Fruit fly (Drosophila melanogaster) whole organism, pupa: ENCODE measurements around the gene Uqcc1.

Source experiments
- CG10348 ChIP-seq: fragments of 200-800 bp; sonication (Bioruptor generic); IDR thresholded peaks from 2 replicates; pipeline ENCODE4 v1.3.6; 2022; ENCODE audit warnings: missing biosample characterization, missing genetic modification characterization
- CG12605 ChIP-seq: fragments of 200-800 bp; sonication (Bioruptor generic); IDR thresholded peaks from 2 replicates; pipeline ENCODE4 v1.3.6; 2022; ENCODE audit warnings: missing biosample characterization, missing genetic modification characterization
- CG13204 ChIP-seq: fragments of 200-800 bp; sonication (Bioruptor generic); optimal IDR thresholded peaks from 2 replicates; lab custom pipeline; 2018; ENCODE audit warnings: missing biosample characterization, mild to moderate bottlenecking, missing genetic modification characterization, moderate library complexity
- CG14655 ChIP-seq: fragments of 200-800 bp; sonication (Bioruptor generic); optimal IDR thresholded peaks from 3 replicates; lab custom pipeline; 2017; ENCODE audit warnings: mild to moderate bottlenecking, missing biosample characterization, missing genetic modification reagents, missing genetic modification characterization
- CG15710 ChIP-seq: fragments of 200-800 bp; sonication (Bioruptor generic); optimal IDR thresholded peaks from 2 replicates; lab custom pipeline; 2018; ENCODE audit warnings: missing biosample characterization, mild to moderate bottlenecking, missing genetic modification characterization, moderate library complexity
- CG17806 ChIP-seq: fragments of 200-800 bp; sonication (Bioruptor generic); optimal IDR thresholded peaks from 2 replicates; lab custom pipeline; 2018; ENCODE audit warnings: missing biosample characterization, mild to moderate bottlenecking, missing genetic modification characterization, moderate library complexity
- CG32121 ChIP-seq: fragments of 200-800 bp; sonication (Bioruptor generic); IDR thresholded peaks from 2 replicates; pipeline ENCODE4 v1.3.6; 2022; ENCODE audit warnings: missing biosample characterization, missing genetic modification characterization
- CG34367 ChIP-seq: fragments of 200-800 bp; sonication (Bioruptor generic); optimal IDR thresholded peaks from 2 replicates; lab custom pipeline; 2018; ENCODE audit warnings: missing biosample characterization, mild to moderate bottlenecking, missing genetic modification characterization
- CG4496 ChIP-seq: fragments of 200-800 bp; sonication (Bioruptor generic); IDR thresholded peaks from 3 replicates; pipeline ENCODE4 v1.3.6; 2022; ENCODE audit warnings: missing biosample characterization, missing genetic modification characterization
- CG8159 ChIP-seq: fragments of 200-800 bp; sonication (Bioruptor generic); optimal IDR thresholded peaks from 3 replicates; lab custom pipeline; 2018; ENCODE audit warnings: missing biosample characterization, mild to moderate bottlenecking, missing genetic modification characterization, moderate library complexity
- CG8301 ChIP-seq: fragments of 200-800 bp; sonication (Bioruptor generic); optimal IDR thresholded peaks from 2 replicates; lab custom pipeline; 2018; ENCODE audit warnings: missing biosample characterization, mild to moderate bottlenecking, missing genetic modification characterization
- CG9948 ChIP-seq: fragments of 200-800 bp; sonication (Bioruptor generic); optimal IDR thresholded peaks from 2 replicates; lab custom pipeline; 2018; ENCODE audit warnings: missing biosample characterization, mild to moderate bottlenecking, missing genetic modification characterization, moderate library complexity
- D1 ChIP-seq: fragments of 200-800 bp; sonication (Bioruptor generic); optimal IDR thresholded peaks from 2 replicates; lab custom pipeline; 2018; ENCODE audit warnings: missing biosample characterization, mild to moderate bottlenecking, missing genetic modification characterization, moderate library complexity
- EcR ChIP-seq: fragments of 200-800 bp; sonication (Bioruptor generic); optimal IDR thresholded peaks from 3 replicates; lab custom pipeline; 2019; ENCODE audit warnings: missing biosample characterization, missing genetic modification characterization, mild to moderate bottlenecking, moderate library complexity, missing genetic modification reagents
- Ets98B ChIP-seq: fragments of 200-800 bp; sonication (Bioruptor generic); IDR thresholded peaks from 2 replicates; pipeline ENCODE4 v1.3.6; 2022; ENCODE audit warnings: missing biosample characterization, missing genetic modification characterization
- Pif1A ChIP-seq: fragments of 200-800 bp; sonication (Bioruptor generic); optimal IDR thresholded peaks from 3 replicates; lab custom pipeline; 2016; ENCODE audit warnings: missing biosample characterization, missing genetic modification characterization
- Pif1B ChIP-seq: fragments of 200-800 bp; sonication (Bioruptor generic); optimal IDR thresholded peaks from 3 replicates; lab custom pipeline; 2016; ENCODE audit warnings: missing biosample characterization, missing genetic modification characterization
- Snoo ChIP-seq: fragments of 200-800 bp; sonication (Bioruptor generic); optimal IDR thresholded peaks from 3 replicates; lab custom pipeline; 2017; ENCODE audit warnings: missing biosample characterization, mild to moderate bottlenecking, missing genetic modification characterization, inconsistent platforms
- fd96Ca ChIP-seq: fragments of 200-800 bp; sonication (Bioruptor generic); IDR thresholded peaks from 3 replicates; pipeline ENCODE4 v1.3.6; 2022; ENCODE audit warnings: missing biosample characterization, missing genetic modification characterization
- gl ChIP-seq: fragments of 200-800 bp; sonication (Bioruptor generic); optimal IDR thresholded peaks from 2 replicates; lab custom pipeline; 2018; ENCODE audit warnings: missing biosample characterization, mild to moderate bottlenecking, missing genetic modification characterization
- rn ChIP-seq: fragments of 200-800 bp; sonication (Bioruptor generic); IDR thresholded peaks from 2 replicates; pipeline ENCODE4 v1.3.6; 2022; ENCODE audit warnings: missing biosample characterization, missing genetic modification characterization

The Uqcc1 gene

DNA sequence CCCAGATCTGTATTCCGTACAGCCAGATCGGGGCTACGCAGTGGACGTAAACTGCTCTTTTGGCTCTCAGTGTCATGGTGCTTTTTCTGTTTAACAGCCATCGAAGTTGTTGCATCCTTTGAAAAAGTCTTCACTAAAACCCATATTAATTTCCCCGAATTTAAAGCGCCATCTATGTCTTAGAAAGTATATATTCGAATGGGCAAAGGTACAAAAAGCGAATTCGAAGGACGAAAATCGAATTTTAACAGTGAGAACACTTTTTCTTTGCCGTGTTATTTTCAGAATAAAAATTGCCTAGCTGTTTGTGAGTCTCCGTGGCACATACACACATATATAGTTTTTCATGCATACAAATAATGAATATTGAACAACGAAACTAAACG lies 37.4 kb upstream of the Uqcc1 start:
- TF ChIP-seq gl (tag; lab: Kevin White, UChicago) (no peak), CG4496 (no peak), Pif1B (GFP tag; lab: Kevin White, UChicago) (no peak), Pif1A (GFP tag; lab: Kevin White, UChicago) (no peak), fd96Ca (GFP tag; lab: Robert Waterston, UW) (no peak), D1 (tag; lab: Kevin White, UChicago) (no peak), rn (GFP tag; lab: Robert Waterston, UW) (no peak), CG9948 (no peak), CG10348 (no peak)

DNA sequence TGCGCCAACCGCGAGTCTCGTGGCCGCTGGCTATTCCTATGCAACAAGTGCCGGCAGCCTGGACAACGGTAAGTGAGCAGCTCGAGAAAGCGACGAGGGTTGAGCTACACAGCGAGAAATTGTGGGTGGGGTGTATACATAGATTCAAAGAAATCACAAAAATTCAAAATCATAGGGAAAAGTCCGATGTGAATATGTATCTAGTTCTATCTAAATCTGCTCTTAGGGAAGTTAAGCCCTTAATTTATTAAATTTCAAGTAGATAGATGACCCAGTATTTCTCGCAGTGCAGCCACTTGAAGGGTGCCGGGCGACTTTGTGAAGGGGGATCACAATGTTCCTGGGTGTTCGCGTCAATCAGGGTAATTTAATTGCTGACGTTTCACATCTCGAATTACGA lies 35.4 kb upstream of the Uqcc1 start:
- no peak for TF ChIP-seq Pif1A (GFP tag; lab: Kevin White, UChicago)

DNA sequence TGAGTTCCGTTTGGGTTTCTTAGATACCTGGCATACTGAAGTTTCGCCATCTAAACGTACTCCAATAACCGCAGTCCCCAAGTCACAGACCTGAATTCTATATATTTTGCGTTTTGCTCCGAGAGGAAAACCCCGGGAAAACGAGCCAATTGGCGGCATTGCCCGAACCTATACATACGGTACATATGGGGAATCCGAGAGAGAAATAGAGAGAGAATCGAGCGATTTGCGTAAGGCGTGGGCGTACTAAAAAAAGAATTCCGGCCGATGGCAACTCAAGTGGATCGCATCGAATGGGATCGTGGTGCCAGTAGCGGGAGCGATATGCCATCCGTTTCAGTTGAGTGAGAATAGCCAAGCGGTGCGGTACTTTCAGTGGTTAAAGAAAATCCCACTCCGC lies 32.4 kb upstream of the Uqcc1 start, which contains the start of gene bin:
Gene bin, plus strand, starts transcription at position 335 of the 400 bp plus-strand sequence.
- no peak for TF ChIP-seq CG15710 (tag; lab: Kevin White, UChicago)
- no peak for TF ChIP-seq CG8301 (tag; lab: Kevin White, UChicago)
- TF ChIP-seq CG10348 = no peak
- TF ChIP-seq EcR (GFP tag; lab: Kevin White, UChicago) = no peak
- no peak for TF ChIP-seq CG34367 (tag; lab: Kevin White, UChicago)

DNA sequence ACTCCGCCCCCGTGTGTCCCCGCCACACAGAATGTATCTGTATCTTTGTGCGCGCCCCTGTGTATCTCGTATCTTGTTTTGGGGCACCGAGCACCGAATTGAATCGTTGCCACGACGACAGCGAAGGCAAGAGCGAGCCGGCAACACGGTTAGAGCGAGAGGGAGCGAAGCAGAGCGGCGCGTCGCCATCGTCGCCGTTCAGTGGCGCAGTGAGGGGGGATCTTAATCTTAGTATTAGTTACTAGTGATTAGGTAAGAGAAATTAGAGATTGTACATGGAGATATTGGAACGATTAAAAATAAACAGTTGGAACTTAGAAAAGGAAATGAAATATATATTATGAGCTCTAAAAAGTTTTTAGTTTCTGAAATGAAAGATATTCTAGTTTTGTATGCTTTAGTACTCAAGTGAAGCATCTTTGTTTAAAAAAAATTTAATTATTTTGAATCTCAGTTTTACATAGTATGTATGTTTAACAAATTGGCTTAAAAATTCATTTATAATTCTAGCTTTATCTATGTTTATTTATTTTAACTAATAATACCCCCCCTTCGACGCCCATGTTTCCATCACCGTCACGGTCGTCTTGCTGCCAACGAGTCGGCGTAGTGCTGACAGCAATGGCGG lies 31.1 kb upstream of the Uqcc1 start:
- TF ChIP-seq CG8159 (tag; lab: Kevin White, UChicago) = peak; percentile 91
- peak; percentile 63 for TF ChIP-seq CG13204
- peak; percentile 57 for TF ChIP-seq Ets98B (GFP tag; lab: Robert Waterston, UW)
- TF ChIP-seq CG15710 (tag; lab: Kevin White, UChicago) = peak; percentile 76
- TF ChIP-seq Pif1B (GFP tag; lab: Kevin White, UChicago) = peak; percentile 51
- peak; percentile 13 for TF ChIP-seq gl (tag; lab: Kevin White, UChicago)
- TF ChIP-seq Pif1A (GFP tag; lab: Kevin White, UChicago) = peak; percentile 43
- 0 out of 2 replicates have a peak, but pooled peaks have one; percentile 19 for TF ChIP-seq rn (GFP tag; lab: Robert Waterston, UW)
- TF ChIP-seq CG32121 = peak; percentile 78
- TF ChIP-seq CG34367 (tag; lab: Kevin White, UChicago) = peak; percentile 30
- peak; percentile 76 for TF ChIP-seq CG9948
- TF ChIP-seq D1 (tag; lab: Kevin White, UChicago) = peak; percentile 53
- peak; percentile 81 for TF ChIP-seq CG8301 (tag; lab: Kevin White, UChicago)
- TF ChIP-seq CG4496 = 0 out of 3 replicates have a peak, but pooled peaks have one; percentile 28
- TF ChIP-seq CG12605 (GFP tag; lab: Robert Waterston, UW) = no peak
- peak; percentile 76 for TF ChIP-seq Snoo (tag; lab: Kevin White, UChicago)
- TF ChIP-seq EcR (GFP tag; lab: Kevin White, UChicago) = no peak
- TF ChIP-seq CG17806 (tag; lab: Kevin White, UChicago) = peak; percentile 67
- peak; percentile 92 for TF ChIP-seq CG14655 (GFP tag; lab: Kevin White, UChicago)
- TF ChIP-seq CG10348 = 0 out of 2 replicates have a peak, but pooled peaks have one; percentile 6
- TF ChIP-seq fd96Ca (GFP tag; lab: Robert Waterston, UW) = peak; percentile 63; the same call in 1 of the 3 replicates
- TF ChIP-seq, all 21 proteins: peak for 19

DNA sequence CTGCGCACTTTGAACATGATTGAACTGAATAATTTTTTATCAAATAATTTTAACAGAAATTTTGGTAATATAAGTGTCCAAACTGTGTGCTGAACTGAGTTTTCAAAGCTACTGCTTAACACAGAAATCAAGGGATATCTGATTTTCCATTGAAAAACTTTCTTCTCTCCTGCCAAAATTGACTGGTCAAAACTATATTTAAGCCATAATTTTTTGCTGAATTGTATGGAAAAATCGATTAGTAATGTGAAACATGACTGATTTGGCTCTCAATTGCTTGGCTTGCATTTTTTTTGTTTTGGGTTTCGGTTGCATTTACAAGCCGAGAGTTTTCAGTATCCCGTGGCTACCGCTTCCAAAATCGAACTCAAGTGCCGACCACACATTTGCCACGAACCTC lies 26.6 kb upstream of the Uqcc1 start, which contains the start of the genes CG32388 and CG43439:
Gene CG32388, minus strand, starts transcription at position 101 of the 400 bp plus-strand sequence.
Gene CG43439, minus strand, starts transcription at position 101 of the 400 bp plus-strand sequence.
- TF ChIP-seq CG32121 (no peak), fd96Ca (GFP tag; lab: Robert Waterston, UW) (no peak), CG9948 (no peak), CG14655 (GFP tag; lab: Kevin White, UChicago) (no peak), CG8301 (tag; lab: Kevin White, UChicago) (no peak), CG10348 (no peak), Snoo (tag; lab: Kevin White, UChicago) (no peak), Pif1B (GFP tag; lab: Kevin White, UChicago) (no peak), CG13204 (no peak), gl (tag; lab: Kevin White, UChicago) (no peak), CG8159 (tag; lab: Kevin White, UChicago) (no peak), rn (GFP tag; lab: Robert Waterston, UW) (no peak), CG17806 (tag; lab: Kevin White, UChicago) (no peak)

DNA sequence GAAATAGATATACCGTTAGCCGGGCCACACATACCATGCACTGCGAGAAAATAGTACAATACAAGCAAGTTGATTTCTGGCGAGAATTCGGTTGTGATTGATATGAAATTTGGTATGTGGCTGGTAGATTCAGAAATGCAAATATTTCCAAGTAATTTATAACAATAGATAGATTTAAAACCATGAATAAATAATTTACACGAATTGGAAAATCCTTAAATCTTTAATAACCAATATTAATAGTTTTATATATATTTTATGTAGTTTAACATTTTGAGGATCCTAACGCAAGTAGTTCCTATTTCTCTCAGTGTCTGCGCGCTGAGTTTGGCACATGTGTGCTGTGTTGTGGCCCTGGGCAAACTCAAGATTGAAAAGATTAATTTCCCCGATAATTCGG lies 23.9 kb upstream of the Uqcc1 start:
- peak; percentile 14 for TF ChIP-seq CG14655 (GFP tag; lab: Kevin White, UChicago)
- TF ChIP-seq CG8159 (tag; lab: Kevin White, UChicago) = no peak
- TF ChIP-seq, all 21 proteins: peak for 1
